Fruit fly (Drosophila melanogaster) whole organism, wandering third instar larva: ENCODE measurements around the gene CG6066.

Experiments
- Abd-B ChIP-seq: fragments of >200 bp; optimal IDR thresholded peaks from 2 replicates; lab custom pipeline; 2017; ENCODE audit warnings: missing biosample characterization, missing genetic modification characterization
- CG9705 ChIP-seq: fragments of 200-800 bp; sonication (Bioruptor generic); optimal IDR thresholded peaks from 2 replicates; lab custom pipeline; 2018; ENCODE audit warnings: missing biosample characterization, mild to moderate bottlenecking, missing genetic modification characterization
- Dfd ChIP-seq: fragments of >200 bp; optimal IDR thresholded peaks from 2 replicates; lab custom pipeline; 2017; ENCODE audit warnings: missing biosample characterization, missing genetic modification characterization
- Dif ChIP-seq: fragments of 200-275, 200-300 bp; sonication (Bioruptor generic); optimal IDR thresholded peaks from 2 replicates; lab custom pipeline; 2018; ENCODE audit warnings: missing biosample characterization, missing genetic modification characterization; ENCODE audit not compliant: partially characterized antibody
- GATAd ChIP-seq: sonication (Bioruptor generic); optimal IDR thresholded peaks from 2 replicates; lab custom pipeline; 2016; ENCODE audit warnings: missing biosample characterization, missing genetic modification characterization
- HLH106 ChIP-seq: fragments of 200-800 bp; optimal IDR thresholded peaks from 3 replicates; lab custom pipeline; 2019; ENCODE audit warnings: missing biosample characterization, mild to moderate bottlenecking, missing genetic modification characterization, moderate library complexity
- Hr78 ChIP-seq: fragments of >200 bp; optimal IDR thresholded peaks from 2 replicates; lab custom pipeline; 2017; ENCODE audit warnings: missing biosample characterization, missing genetic modification characterization
- Hr83 ChIP-seq: fragments of 200-300 bp; sonication (Bioruptor generic); optimal IDR thresholded peaks from 2 replicates; lab custom pipeline; 2016; ENCODE audit warnings: missing biosample characterization, mild to moderate bottlenecking, missing genetic modification characterization, moderate library complexity; ENCODE audit not compliant: poor library complexity, severe bottlenecking
- Mio ChIP-seq: sonication (Bioruptor generic); optimal IDR thresholded peaks from 2 replicates; lab custom pipeline; 2016; ENCODE audit warnings: missing biosample characterization, missing genetic modification characterization
- Myc ChIP-seq: fragments of >200 bp; optimal IDR thresholded peaks from 2 replicates; lab custom pipeline; 2017
- N ChIP-seq: fragments of >200 bp; optimal IDR thresholded peaks from 2 replicates; lab custom pipeline; 2018; ENCODE audit warnings: missing biosample characterization, missing external identifiers, missing genetic modification characterization
- OdsH ChIP-seq: fragments of 200-800 bp; sonication (Bioruptor generic); optimal IDR thresholded peaks from 2 replicates; lab custom pipeline; 2016; ENCODE audit warnings: missing biosample characterization, mild to moderate bottlenecking, missing genetic modification characterization
- Rel ChIP-seq, 2 experiments: fragments of 200-800 bp; sonication (Bioruptor generic) in 1 of 2; optimal IDR thresholded peaks; 2 replicates in 1 of 2; 3 replicates in 1 of 2; lab custom pipeline; 2016 to 2019; ENCODE audit warnings: mild to moderate bottlenecking in 2 of 2, missing biosample characterization in 2 of 2, missing genetic modification characterization in 2 of 2, moderate library complexity in 1 of 2
- Sp1 ChIP-seq: fragments of 200-800 bp; sonication (Bioruptor generic); optimal IDR thresholded peaks from 3 replicates; lab custom pipeline; 2019; ENCODE audit warnings: missing biosample characterization, mild to moderate bottlenecking, missing genetic modification characterization, moderate library complexity
- Vsx2 ChIP-seq: fragments of 200-300, 225-300 bp; sonication (Bioruptor generic); optimal IDR thresholded peaks from 2 replicates; lab custom pipeline; 2018; ENCODE audit warnings: missing biosample characterization, missing genetic modification characterization; ENCODE audit not compliant: partially characterized antibody
- brk ChIP-seq: fragments of 200-800 bp; sonication (Bioruptor generic); optimal IDR thresholded peaks from 2 replicates; lab custom pipeline; 2016; ENCODE audit warnings: missing biosample characterization, mild to moderate bottlenecking, missing genetic modification characterization
- dl ChIP-seq, 2 experiments: fragments of 175-275, 200-275 bp in 1 of 2; fragments of 200-275 bp in 1 of 2; sonication (Bioruptor generic); optimal IDR thresholded peaks; lab custom pipeline; 2018; ENCODE audit warnings: mild to moderate bottlenecking in 2 of 2, missing biosample characterization in 2 of 2, missing genetic modification characterization in 2 of 2, moderate library complexity in 2 of 2; ENCODE audit not compliant: partially characterized antibody in 2 of 2, insufficient read depth in 1 of 2
- dmrt93B ChIP-seq: fragments of 200-800 bp; sonication (Bioruptor generic); optimal IDR thresholded peaks from 2 replicates; lab custom pipeline; 2018; ENCODE audit warnings: missing biosample characterization, mild to moderate bottlenecking, missing genetic modification characterization
- ey ChIP-seq: fragments of 200-800 bp; sonication (Bioruptor generic); optimal IDR thresholded peaks from 2 replicates; lab custom pipeline; 2016; ENCODE audit warnings: missing biosample characterization, missing genetic modification characterization
- foxo ChIP-seq, 2 experiments: fragments of 200-800 bp; sonication (Bioruptor generic); optimal IDR thresholded peaks; 2 replicates in 1 of 2; 3 replicates in 1 of 2; lab custom pipeline; 2016 to 2017; ENCODE audit warnings: missing biosample characterization in 2 of 2, missing genetic modification characterization in 2 of 2
- fru ChIP-seq: fragments of 200-800 bp; sonication (Bioruptor generic); optimal IDR thresholded peaks from 3 replicates; lab custom pipeline; 2016; ENCODE audit warnings: missing biosample characterization, mild to moderate bottlenecking, missing genetic modification characterization
- h ChIP-seq: fragments of 200-800 bp; sonication (Bioruptor generic); optimal IDR thresholded peaks from 3 replicates; lab custom pipeline; 2016; ENCODE audit warnings: missing biosample characterization, mild to moderate bottlenecking, missing genetic modification characterization
- jim ChIP-seq: fragments of 175-275, 200-325 bp; sonication (Bioruptor generic); optimal IDR thresholded peaks from 2 replicates; lab custom pipeline; 2016; ENCODE audit warnings: missing biosample characterization, mild to moderate bottlenecking, missing genetic modification characterization
- pan ChIP-seq: fragments of >200 bp; optimal IDR thresholded peaks from 2 replicates; lab custom pipeline; 2017
- psq ChIP-seq: fragments of 200-800 bp; sonication (Bioruptor generic); optimal IDR thresholded peaks from 3 replicates; lab custom pipeline; 2017; ENCODE audit warnings: missing biosample characterization, mild to moderate bottlenecking, missing genetic modification characterization, moderate library complexity
- sage ChIP-seq: fragments of 200-800 bp; sonication (Bioruptor generic); optimal IDR thresholded peaks from 2 replicates; lab custom pipeline; 2016; ENCODE audit warnings: missing biosample characterization, mild to moderate bottlenecking, missing genetic modification characterization

CG6066 gene

dm6 chr3R:27087549-27087948, 29.0 kb downstream of the CG6066 start, which contains the start of gene Cpr97Ea:
TSS of gene Cpr97Ea (minus strand) at chr3R:27087778.
- TF ChIP-seq jim (GFP tag; lab: Kevin White, UChicago) (no peak), Rel (GFP tag; optimal IDR thresholded peaks at IDR 0.05; lab: Kevin White, UChicago) (no peak), Rel (tag; optimal IDR thresholded peaks at IDR 0.05; lab: Kevin White, UChicago) (no peak), Sp1 (GFP tag; lab: Kevin White, UChicago) (no peak), dl (GFP tag; optimal IDR thresholded peaks at IDR 0.05; lab: Kevin White, UChicago; ENCODE audit: insufficient read depth in 1 of 2, partially characterized antibody in 2 of 2) (no peak), Dfd (GFP tag; lab: Kevin White, UChicago) (no peak), Hr78 (no peak), foxo (GFP tag; optimal IDR thresholded peaks at IDR 0.05; lab: Kevin White, UChicago) (no peak), psq (GFP tag; lab: Kevin White, UChicago) (no peak), Mio (GFP tag; lab: Kevin White, UChicago) (no peak)
- TF ChIP-seq, all 38 proteins: peak for 0

- TF ChIP-seq Rel (GFP tag; optimal IDR thresholded peaks at IDR 0.05; lab: Kevin White, UChicago), result no peak
- no peak for TF ChIP-seq Rel (tag; optimal IDR thresholded peaks at IDR 0.05; lab: Kevin White, UChicago)
- peak; percentile 7 for TF ChIP-seq h
- TF ChIP-seq Vsx2 (GFP tag; lab: Kevin White, UChicago), result no peak
- TF ChIP-seq foxo (GFP tag; optimal IDR thresholded peaks at IDR 0.05; lab: Kevin White, UChicago), result peak in 1 of 2 experiments; percentile 10
- TF ChIP-seq fru (GFP tag; lab: Kevin White, UChicago), result peak; percentile 12
- no peak for TF ChIP-seq Hr78
- TF ChIP-seq Myc (lab: Kevin White, UChicago), result no peak
These were observed 31.9 kb downstream of the CG6066 start for dm6 chr3R:27084528-27085052.

DNA sequence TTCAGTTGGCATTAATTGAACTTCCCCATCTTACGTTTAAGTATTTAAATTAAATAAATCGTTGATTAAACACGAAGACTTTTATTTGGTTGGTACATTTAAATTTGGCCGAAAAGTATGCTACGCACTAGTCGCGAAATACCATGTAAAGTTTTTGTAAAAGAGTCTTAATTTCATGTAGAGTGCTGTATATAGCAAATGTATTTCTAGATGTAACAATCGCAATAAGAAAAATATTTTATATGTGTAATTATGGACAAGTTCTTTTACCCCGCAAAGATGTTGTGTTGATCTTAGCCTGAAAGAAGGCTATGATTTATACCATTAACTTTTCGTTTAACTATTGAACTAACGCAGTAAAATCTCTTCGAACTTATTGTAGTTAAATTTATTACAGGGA, 33.8 kb downstream of the CG6066 start:
- no peak for TF ChIP-seq OdsH (GFP tag; lab: Kevin White, UChicago)
- no peak for TF ChIP-seq GATAd
- no peak for TF ChIP-seq foxo (GFP tag; optimal IDR thresholded peaks at IDR 0.05; lab: Kevin White, UChicago)
- no peak for TF ChIP-seq pan (lab: Kevin White, UChicago)
- TF ChIP-seq Abd-B, result no peak
- peak; percentile 66 for TF ChIP-seq Myc (lab: Kevin White, UChicago)
- no peak for TF ChIP-seq HLH106

dm6 chr3R:27076618-27077017, 39.9 kb downstream of the CG6066 start:
- no peak for TF ChIP-seq GATAd
- TF ChIP-seq Dfd (GFP tag; lab: Kevin White, UChicago), result no peak
- no peak for TF ChIP-seq dmrt93B (GFP tag; lab: Kevin White, UChicago)
- no peak for TF ChIP-seq HLH106
- no peak for TF ChIP-seq OdsH (GFP tag; lab: Kevin White, UChicago)
- no peak for TF ChIP-seq Hr83 (GFP tag; lab: Kevin White, UChicago)
- TF ChIP-seq sage, result no peak
- no peak for TF ChIP-seq dl (GFP tag; optimal IDR thresholded peaks at IDR 0.05; lab: Kevin White, UChicago; ENCODE audit: insufficient read depth in 1 of 2, partially characterized antibody in 2 of 2)
- no peak for TF ChIP-seq fru (GFP tag; lab: Kevin White, UChicago)
- no peak for TF ChIP-seq Mio (GFP tag; lab: Kevin White, UChicago)
- no peak for TF ChIP-seq CG9705 (GFP tag; lab: Kevin White, UChicago)
- no peak for TF ChIP-seq Rel (GFP tag; optimal IDR thresholded peaks at IDR 0.05; lab: Kevin White, UChicago)
- TF ChIP-seq Rel (tag; optimal IDR thresholded peaks at IDR 0.05; lab: Kevin White, UChicago), result no peak

DNA sequence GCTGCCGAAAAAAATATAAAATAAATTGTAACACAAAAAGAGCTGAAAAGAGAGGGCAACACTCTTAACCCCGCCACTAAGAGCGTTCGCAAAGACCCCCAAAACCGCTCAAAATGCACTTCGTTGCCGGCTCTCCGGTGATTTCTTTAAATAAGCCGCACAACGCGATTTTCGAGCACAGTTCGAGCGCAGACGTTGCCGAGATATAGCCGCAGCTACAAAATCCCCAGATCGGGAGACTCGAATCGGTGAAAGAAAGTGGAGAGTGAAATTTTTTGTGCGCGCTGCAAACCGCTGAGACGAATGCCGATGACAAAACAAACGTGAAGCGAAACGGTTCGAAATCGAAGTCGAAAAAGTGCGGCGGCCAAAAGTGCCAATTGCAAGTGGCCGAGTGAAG, 40.8 kb downstream of the CG6066 start, which contains the start of gene CG14257:
Gene CG14257, plus strand, starts transcription at position 177 of the 400 bp plus-strand sequence.
- TF ChIP-seq GATAd (no peak), Rel (GFP tag; optimal IDR thresholded peaks at IDR 0.05; lab: Kevin White, UChicago) (no peak), Rel (tag; optimal IDR thresholded peaks at IDR 0.05; lab: Kevin White, UChicago) (peak; percentile 23), Mio (GFP tag; lab: Kevin White, UChicago) (no peak), Dif (peak; percentile 48), foxo (GFP tag; optimal IDR thresholded peaks at IDR 0.05; lab: Kevin White, UChicago) (no peak), Vsx2 (GFP tag; lab: Kevin White, UChicago) (peak; percentile 8), psq (GFP tag; lab: Kevin White, UChicago) (peak; percentile 71)
- TF ChIP-seq, all 38 proteins: peak for 4

- TF ChIP-seq jim (GFP tag; lab: Kevin White, UChicago) (no peak), sage (no peak), N (GFP tag; lab: Kevin White, UChicago) (no peak), Sp1 (GFP tag; lab: Kevin White, UChicago) (no peak), HLH106 (no peak), ey (no peak), brk (GFP tag; lab: Kevin White, UChicago) (no peak), Hr78 (no peak)
These were observed 45.5 kb downstream of the CG6066 start for dm6 chr3R:27070906-27071498.
